Worm (Caenorhabditis elegans) whole organism, L2 larva: Measurements from ENCODE around the gene F29A7.4.

ENCODE experiments used
- C34F6.9 ChIP-seq: fragments of 150-350 bp; optimal IDR thresholded peaks from 2 replicates; lab custom pipeline; 2014; ENCODE audit warnings: missing biosample characterization, missing genetic modification characterization
- F13H6.1 ChIP-seq: sonication (generic microtip); optimal IDR thresholded peaks from 2 replicates; lab custom pipeline; 2016; ENCODE audit warnings: missing genetic modification characterization, missing compliant biosample characterization
- R02D3.7 ChIP-seq: fragments of 150-350 bp; optimal IDR thresholded peaks from 2 replicates; lab custom pipeline; 2014; ENCODE audit warnings: missing biosample characterization, missing genetic modification characterization
- ZK546.5 ChIP-seq: sonication (generic microtip); optimal IDR thresholded peaks from 2 replicates; lab custom pipeline; 2017; ENCODE audit warnings: missing biosample characterization, missing genetic modification characterization
- alr-1 ChIP-seq: fragments of 150-350 bp; optimal IDR thresholded peaks from 2 replicates; lab custom pipeline; 2014; ENCODE audit warnings: missing biosample characterization, missing genetic modification characterization
- ama-1 ChIP-seq: fragments of 150-350 bp; optimal IDR thresholded peaks from 2 replicates; lab custom pipeline; 2018; ENCODE audit warnings: inconsistent platforms
- blmp-1 ChIP-seq: sonication (generic microtip); optimal IDR thresholded peaks from 2 replicates; lab custom pipeline; 2017; ENCODE audit warnings: missing genetic modification characterization, mild to moderate bottlenecking, missing compliant biosample characterization, antibody characterized with exemption, moderate library complexity; ENCODE audit not compliant: insufficient read depth
- ceh-16 ChIP-seq: fragments of 150-350 bp; optimal IDR thresholded peaks from 2 replicates; lab custom pipeline; 2014; ENCODE audit warnings: missing biosample characterization, missing genetic modification characterization
- ceh-82 ChIP-seq: fragments of 150-350 bp; optimal IDR thresholded peaks from 2 replicates; lab custom pipeline; 2014; ENCODE audit warnings: missing biosample characterization, missing genetic modification characterization
- dmd-4 ChIP-seq: sonication (generic microtip); optimal IDR thresholded peaks from 2 replicates; lab custom pipeline; 2017; ENCODE audit warnings: missing biosample characterization, missing genetic modification characterization
- elt-1 ChIP-seq: fragments of 150-350 bp; optimal IDR thresholded peaks from 2 replicates; lab custom pipeline; 2014; ENCODE audit warnings: missing biosample characterization, missing genetic modification characterization
- elt-3 ChIP-seq: sonication (generic microtip); optimal IDR thresholded peaks from 2 replicates; lab custom pipeline; 2017; ENCODE audit warnings: missing biosample characterization, missing genetic modification characterization
- fos-1 ChIP-seq: fragments of 150-350 bp; optimal IDR thresholded peaks from 2 replicates; lab custom pipeline; 2014; ENCODE audit warnings: missing biosample characterization, missing genetic modification characterization
- gmeb-1 ChIP-seq: fragments of 150-350 bp; optimal IDR thresholded peaks from 2 replicates; lab custom pipeline; 2014; ENCODE audit warnings: missing biosample characterization, missing genetic modification characterization
- lin-11 ChIP-seq: fragments of 150-350 bp; sonication (generic microtip); optimal IDR thresholded peaks from 2 replicates; lab custom pipeline; 2014; ENCODE audit warnings: missing biosample characterization, missing genetic modification characterization, inconsistent platforms, mixed read lengths
- lin-13 ChIP-seq: fragments of 150-350 bp; optimal IDR thresholded peaks from 2 replicates; lab custom pipeline; 2014; ENCODE audit warnings: missing biosample characterization, missing genetic modification reagents, missing genetic modification characterization
- lin-39 ChIP-seq: fragments of 150-350 bp; optimal IDR thresholded peaks from 2 replicates; lab custom pipeline; 2014; ENCODE audit warnings: missing biosample characterization, missing genetic modification reagents, missing genetic modification characterization
- mab-5 ChIP-seq: fragments of 150-350 bp; optimal IDR thresholded peaks from 2 replicates; lab custom pipeline; 2014; ENCODE audit warnings: missing biosample characterization, missing genetic modification characterization
- mbf-1 ChIP-seq: sonication (generic microtip); optimal IDR thresholded peaks from 2 replicates; lab custom pipeline; 2017; ENCODE audit warnings: missing biosample characterization, missing genetic modification characterization
- nhr-11 ChIP-seq: fragments of 150-350 bp; optimal IDR thresholded peaks from 2 replicates; lab custom pipeline; 2014; ENCODE audit warnings: missing biosample characterization, missing genetic modification characterization
- nhr-12 ChIP-seq: fragments of 150-350 bp; optimal IDR thresholded peaks from 2 replicates; lab custom pipeline; 2014; ENCODE audit warnings: missing biosample characterization, missing genetic modification characterization
- nhr-129 ChIP-seq: fragments of 150-350 bp; optimal IDR thresholded peaks from 2 replicates; lab custom pipeline; 2014; ENCODE audit warnings: missing biosample characterization, missing genetic modification characterization
- nhr-23 ChIP-seq: fragments of 150-350 bp; optimal IDR thresholded peaks from 2 replicates; lab custom pipeline; 2014; ENCODE audit warnings: missing biosample characterization, missing genetic modification reagents, missing genetic modification characterization
- nhr-25 ChIP-seq: fragments of 150-350 bp; sonication (generic microtip); optimal IDR thresholded peaks from 3 replicates; lab custom pipeline; 2014; ENCODE audit warnings: missing biosample characterization, missing genetic modification characterization
- nhr-6 ChIP-seq: fragments of 150-350 bp; optimal IDR thresholded peaks from 2 replicates; lab custom pipeline; 2014; ENCODE audit warnings: missing biosample characterization, missing genetic modification characterization
- nhr-77 ChIP-seq: fragments of 150-350 bp; optimal IDR thresholded peaks from 2 replicates; lab custom pipeline; 2014; ENCODE audit warnings: missing biosample characterization, missing genetic modification characterization
- peb-1 ChIP-seq: fragments of 150-350 bp; optimal IDR thresholded peaks from 2 replicates; lab custom pipeline; 2014; ENCODE audit warnings: missing biosample characterization, missing genetic modification characterization
- sem-4 ChIP-seq: fragments of 150-350 bp; optimal IDR thresholded peaks from 2 replicates; lab custom pipeline; 2014; ENCODE audit warnings: missing biosample characterization, missing genetic modification reagents, missing genetic modification characterization
- sma-3 ChIP-seq: sonication (generic microtip); optimal IDR thresholded peaks from 2 replicates; lab custom pipeline; 2016; ENCODE audit warnings: missing genetic modification reagents, missing genetic modification characterization, missing compliant biosample characterization
- snpc-4 ChIP-seq: fragments of 150-350 bp; optimal IDR thresholded peaks from 2 replicates; lab custom pipeline; 2014; ENCODE audit warnings: missing biosample characterization, missing genetic modification characterization
- unc-39 ChIP-seq: fragments of 150-350 bp; optimal IDR thresholded peaks from 2 replicates; lab custom pipeline; 2014; ENCODE audit warnings: missing biosample characterization, missing genetic modification characterization
- unc-55 ChIP-seq: fragments of 150-350 bp; sonication (generic microtip); optimal IDR thresholded peaks from 3 replicates; lab custom pipeline; 2014; ENCODE audit warnings: missing biosample characterization, missing genetic modification reagents, missing genetic modification characterization
- unc-62 ChIP-seq: fragments of 150-350 bp; optimal IDR thresholded peaks from 2 replicates; lab custom pipeline; 2014; ENCODE audit warnings: missing biosample characterization, missing genetic modification reagents, missing genetic modification characterization
- zag-1 ChIP-seq: fragments of 150-350 bp; optimal IDR thresholded peaks from 2 replicates; lab custom pipeline; 2014; ENCODE audit warnings: missing biosample characterization, missing genetic modification characterization
- ztf-1 ChIP-seq: fragments of 200-800 bp; sonication (Bioruptor generic); conservative IDR thresholded peaks from 2 replicates; pipeline ENCODE4 v1.3.6; 2022; ENCODE audit warnings: missing genetic modification characterization, missing compliant biosample characterization
- ztf-11 ChIP-seq: sonication (generic microtip); optimal IDR thresholded peaks from 2 replicates; lab custom pipeline; 2017; ENCODE audit warnings: missing biosample characterization, missing genetic modification characterization
- ztf-4 ChIP-seq: fragments of 150-350 bp; optimal IDR thresholded peaks from 2 replicates; lab custom pipeline; 2014; ENCODE audit warnings: missing biosample characterization, missing genetic modification characterization

Gene F29A7.4

ce11 chrII:2749595-2750048 lies at the start of gene F29A7.4:
F29A7.4 (plus strand) TSS chrII:2749998.
- TF ChIP-seq fos-1 (peak; percentile 72), unc-55 (GFP tag; lab: Kevin White, UChicago) (no peak)

- TF ChIP-seq lin-11 (tag; lab: Kevin White, UChicago) (no peak), F13H6.1 (tag; lab: Kevin White, UChicago) (no peak), mbf-1 (tag; lab: Kevin White, UChicago) (no peak), nhr-129 (tag; lab: Kevin White, UChicago) (no peak), gmeb-1 (tag; lab: Kevin White, UChicago) (no peak), ceh-16 (tag; lab: Kevin White, UChicago) (no peak), nhr-25 (tag; lab: Kevin White, UChicago) (no peak), ceh-82 (tag; lab: Kevin White, UChicago) (no peak), ztf-11 (tag; lab: Kevin White, UChicago) (no peak), lin-39 (tag; lab: Kevin White, UChicago) (no peak), ama-1 (lab: Kevin White, UChicago) (no peak), zag-1 (no peak), sem-4 (no peak)
These were observed 49.6 kb upstream of the F29A7.4 start, which contains the start of gene sri-61 for ce11 chrII:2700229-2700628. sri-61 (minus strand) TSS chrII:2700329.

DNA sequence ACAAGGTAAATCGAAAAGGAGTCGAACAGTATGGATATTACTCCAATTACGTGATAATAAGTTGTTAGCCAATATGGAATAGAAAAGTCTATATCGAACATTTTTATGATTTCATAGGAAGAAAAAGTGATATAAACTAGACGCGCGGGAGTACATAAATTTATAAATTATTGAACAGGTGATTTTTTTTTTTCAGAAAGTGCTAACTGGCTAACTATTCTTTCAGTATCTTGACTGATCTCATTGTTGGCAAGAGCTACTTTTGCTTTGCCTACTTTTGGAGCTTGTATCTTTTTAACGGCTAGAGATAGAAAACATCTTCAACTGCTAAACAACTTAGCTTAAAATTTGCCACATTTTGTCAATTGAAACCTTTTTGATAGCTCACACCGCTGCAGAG lies 47.0 kb upstream of the F29A7.4 start, which contains the start of gene sri-60:
TSS of gene sri-60 (minus strand) at position 101 of the 400 bp plus-strand sequence.
- TF ChIP-seq mbf-1 (tag; lab: Kevin White, UChicago) (no peak), gmeb-1 (tag; lab: Kevin White, UChicago) (no peak), ztf-4 (no peak), nhr-12 (tag; lab: Kevin White, UChicago) (no peak), lin-11 (tag; lab: Kevin White, UChicago) (no peak), blmp-1 (no peak), ama-1 (lab: Kevin White, UChicago) (no peak), zag-1 (no peak), nhr-6 (tag; lab: Kevin White, UChicago) (no peak), peb-1 (no peak), nhr-129 (tag; lab: Kevin White, UChicago) (no peak), ceh-82 (tag; lab: Kevin White, UChicago) (no peak), lin-13 (GFP tag; lab: Kevin White, UChicago) (no peak), unc-39 (tag; lab: Kevin White, UChicago) (no peak), F13H6.1 (tag; lab: Kevin White, UChicago) (no peak), ztf-1 (GFP tag; lab: Robert Waterston, UW) (no peak), nhr-77 (no peak)

ce11 chrII:2705200-2705599 lies 44.6 kb upstream of the F29A7.4 start, which contains the start of gene srh-128:
srh-128 (minus strand) TSS chrII:2705300.
- no peak for TF ChIP-seq nhr-129 (tag; lab: Kevin White, UChicago)
- no peak for TF ChIP-seq R02D3.7 (tag; lab: Kevin White, UChicago)
- no peak for TF ChIP-seq ZK546.5 (tag; lab: Kevin White, UChicago)
- TF ChIP-seq mab-5 (tag; lab: Kevin White, UChicago), result no peak
- TF ChIP-seq nhr-23, result no peak
- no peak for TF ChIP-seq C34F6.9 (tag; lab: Kevin White, UChicago)
- TF ChIP-seq nhr-11 (tag; lab: Kevin White, UChicago), result no peak
- TF ChIP-seq dmd-4 (tag; lab: Kevin White, UChicago), result no peak
- TF ChIP-seq snpc-4 (tag; lab: Kevin White, UChicago), result no peak
- TF ChIP-seq unc-39 (tag; lab: Kevin White, UChicago), result no peak
- no peak for TF ChIP-seq nhr-77
- TF ChIP-seq nhr-6 (tag; lab: Kevin White, UChicago), result no peak
- no peak for TF ChIP-seq elt-1 (tag; lab: Kevin White, UChicago)
- no peak for TF ChIP-seq nhr-12 (tag; lab: Kevin White, UChicago)
- TF ChIP-seq ceh-82 (tag; lab: Kevin White, UChicago), result no peak
- no peak for TF ChIP-seq blmp-1
- TF ChIP-seq alr-1 (tag; lab: Kevin White, UChicago), result no peak
- no peak for TF ChIP-seq unc-62
- TF ChIP-seq elt-3 (tag; lab: Kevin White, UChicago), result no peak
- no peak for TF ChIP-seq sma-3 (GFP tag; lab: Kevin White, UChicago)
